Fruit fly (Drosophila melanogaster) whole organism, pupa: ENCODE results near the gene VhaSFD.

Experiments used
- CG10348 ChIP-seq: fragments of 200-800 bp; sonication (Bioruptor generic); IDR thresholded peaks from 2 replicates; pipeline ENCODE4 v1.3.6; 2022; ENCODE audit warnings: missing biosample characterization, missing genetic modification characterization
- CG12605 ChIP-seq: fragments of 200-800 bp; sonication (Bioruptor generic); IDR thresholded peaks from 2 replicates; pipeline ENCODE4 v1.3.6; 2022; ENCODE audit warnings: missing biosample characterization, missing genetic modification characterization
- CG13204 ChIP-seq: fragments of 200-800 bp; sonication (Bioruptor generic); optimal IDR thresholded peaks from 2 replicates; lab custom pipeline; 2018; ENCODE audit warnings: missing biosample characterization, mild to moderate bottlenecking, missing genetic modification characterization, moderate library complexity
- CG14655 ChIP-seq: fragments of 200-800 bp; sonication (Bioruptor generic); optimal IDR thresholded peaks from 3 replicates; lab custom pipeline; 2017; ENCODE audit warnings: mild to moderate bottlenecking, missing biosample characterization, missing genetic modification reagents, missing genetic modification characterization
- CG15710 ChIP-seq: fragments of 200-800 bp; sonication (Bioruptor generic); optimal IDR thresholded peaks from 2 replicates; lab custom pipeline; 2018; ENCODE audit warnings: missing biosample characterization, mild to moderate bottlenecking, missing genetic modification characterization, moderate library complexity
- CG17806 ChIP-seq: fragments of 200-800 bp; sonication (Bioruptor generic); optimal IDR thresholded peaks from 2 replicates; lab custom pipeline; 2018; ENCODE audit warnings: missing biosample characterization, mild to moderate bottlenecking, missing genetic modification characterization, moderate library complexity
- CG32121 ChIP-seq: fragments of 200-800 bp; sonication (Bioruptor generic); IDR thresholded peaks from 2 replicates; pipeline ENCODE4 v1.3.6; 2022; ENCODE audit warnings: missing biosample characterization, missing genetic modification characterization
- CG34367 ChIP-seq: fragments of 200-800 bp; sonication (Bioruptor generic); optimal IDR thresholded peaks from 2 replicates; lab custom pipeline; 2018; ENCODE audit warnings: missing biosample characterization, mild to moderate bottlenecking, missing genetic modification characterization
- CG4496 ChIP-seq: fragments of 200-800 bp; sonication (Bioruptor generic); IDR thresholded peaks from 3 replicates; pipeline ENCODE4 v1.3.6; 2022; ENCODE audit warnings: missing biosample characterization, missing genetic modification characterization
- CG8159 ChIP-seq: fragments of 200-800 bp; sonication (Bioruptor generic); optimal IDR thresholded peaks from 3 replicates; lab custom pipeline; 2018; ENCODE audit warnings: missing biosample characterization, mild to moderate bottlenecking, missing genetic modification characterization, moderate library complexity
- CG8301 ChIP-seq: fragments of 200-800 bp; sonication (Bioruptor generic); optimal IDR thresholded peaks from 2 replicates; lab custom pipeline; 2018; ENCODE audit warnings: missing biosample characterization, mild to moderate bottlenecking, missing genetic modification characterization
- CG9948 ChIP-seq: fragments of 200-800 bp; sonication (Bioruptor generic); optimal IDR thresholded peaks from 2 replicates; lab custom pipeline; 2018; ENCODE audit warnings: missing biosample characterization, mild to moderate bottlenecking, missing genetic modification characterization, moderate library complexity
- D1 ChIP-seq: fragments of 200-800 bp; sonication (Bioruptor generic); optimal IDR thresholded peaks from 2 replicates; lab custom pipeline; 2018; ENCODE audit warnings: missing biosample characterization, mild to moderate bottlenecking, missing genetic modification characterization, moderate library complexity
- EcR ChIP-seq: fragments of 200-800 bp; sonication (Bioruptor generic); optimal IDR thresholded peaks from 3 replicates; lab custom pipeline; 2019; ENCODE audit warnings: missing biosample characterization, missing genetic modification characterization, mild to moderate bottlenecking, moderate library complexity, missing genetic modification reagents
- Ets98B ChIP-seq: fragments of 200-800 bp; sonication (Bioruptor generic); IDR thresholded peaks from 2 replicates; pipeline ENCODE4 v1.3.6; 2022; ENCODE audit warnings: missing biosample characterization, missing genetic modification characterization
- Pif1A ChIP-seq: fragments of 200-800 bp; sonication (Bioruptor generic); optimal IDR thresholded peaks from 3 replicates; lab custom pipeline; 2016; ENCODE audit warnings: missing biosample characterization, missing genetic modification characterization
- Pif1B ChIP-seq: fragments of 200-800 bp; sonication (Bioruptor generic); optimal IDR thresholded peaks from 3 replicates; lab custom pipeline; 2016; ENCODE audit warnings: missing biosample characterization, missing genetic modification characterization
- Snoo ChIP-seq: fragments of 200-800 bp; sonication (Bioruptor generic); optimal IDR thresholded peaks from 3 replicates; lab custom pipeline; 2017; ENCODE audit warnings: missing biosample characterization, mild to moderate bottlenecking, missing genetic modification characterization, inconsistent platforms
- fd96Ca ChIP-seq: fragments of 200-800 bp; sonication (Bioruptor generic); IDR thresholded peaks from 3 replicates; pipeline ENCODE4 v1.3.6; 2022; ENCODE audit warnings: missing biosample characterization, missing genetic modification characterization
- gl ChIP-seq: fragments of 200-800 bp; sonication (Bioruptor generic); optimal IDR thresholded peaks from 2 replicates; lab custom pipeline; 2018; ENCODE audit warnings: missing biosample characterization, mild to moderate bottlenecking, missing genetic modification characterization
- rn ChIP-seq: fragments of 200-800 bp; sonication (Bioruptor generic); IDR thresholded peaks from 2 replicates; pipeline ENCODE4 v1.3.6; 2022; ENCODE audit warnings: missing biosample characterization, missing genetic modification characterization

Gene VhaSFD

DNA sequence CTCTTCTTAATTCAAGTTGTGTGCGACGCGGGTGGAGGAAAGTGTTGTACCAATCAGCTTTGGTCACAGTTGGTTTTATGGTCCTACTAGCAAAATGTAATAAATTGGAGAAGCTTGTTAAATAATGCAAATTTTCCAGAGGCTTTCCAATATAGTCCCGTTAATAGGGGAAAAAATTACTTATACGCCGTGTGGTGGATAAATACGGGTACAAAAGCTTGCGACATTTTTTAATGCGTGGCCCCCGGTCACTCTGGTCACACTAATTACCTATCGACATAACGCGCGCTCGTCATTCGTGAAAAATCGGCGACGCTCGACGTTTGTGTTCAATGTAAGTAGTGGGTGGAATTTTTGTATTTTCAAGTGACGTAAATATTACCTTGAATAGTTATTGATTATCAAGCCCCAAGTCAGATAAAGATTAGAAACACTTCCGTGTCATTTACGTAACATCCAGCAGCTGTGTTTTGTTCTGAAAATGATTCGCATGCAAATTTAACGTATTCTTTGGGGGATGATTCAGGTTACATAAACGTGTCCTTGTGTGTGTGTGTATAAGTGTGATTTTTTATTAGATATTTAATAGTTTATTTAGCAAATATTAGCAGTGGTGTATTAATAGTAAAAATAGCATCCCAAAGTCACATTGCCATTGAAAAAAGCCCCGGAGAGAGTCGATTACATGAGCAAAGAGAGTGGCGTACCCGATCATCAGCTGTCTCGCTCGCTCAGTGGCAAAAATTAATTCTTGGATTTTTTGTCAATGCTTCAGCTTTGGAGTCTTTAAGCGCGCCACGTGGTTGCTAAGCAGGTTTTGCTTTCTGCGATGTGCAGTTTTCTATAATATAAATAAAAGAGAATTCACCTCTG, 7.7 kb downstream of the VhaSFD start, which contains the start of gene Cyt-c-p:
Cyt-c-p (plus strand) TSS at position 290 of the 873 bp plus-strand sequence.
- no peak for TF ChIP-seq CG10348
- no peak for TF ChIP-seq gl
- TF ChIP-seq CG15710 (tag; lab: Kevin White, UChicago) = no peak
- no peak for TF ChIP-seq Snoo (tag; lab: Kevin White, UChicago)
- no peak for TF ChIP-seq Ets98B (GFP tag; lab: Robert Waterston, UW)
- no peak for TF ChIP-seq Pif1B (GFP tag; lab: Kevin White, UChicago)
- no peak for TF ChIP-seq fd96Ca (GFP tag; lab: Robert Waterston, UW)
- TF ChIP-seq CG32121 (GFP tag; lab: Robert Waterston, UW) = no peak
- no peak for TF ChIP-seq Pif1A (GFP tag; lab: Kevin White, UChicago)
- TF ChIP-seq CG4496 (GFP tag; lab: Robert Waterston, UW) = no peak
- TF ChIP-seq CG8301 (tag; lab: Kevin White, UChicago) = no peak
- TF ChIP-seq EcR (GFP tag; lab: Kevin White, UChicago) = no peak

DNA sequence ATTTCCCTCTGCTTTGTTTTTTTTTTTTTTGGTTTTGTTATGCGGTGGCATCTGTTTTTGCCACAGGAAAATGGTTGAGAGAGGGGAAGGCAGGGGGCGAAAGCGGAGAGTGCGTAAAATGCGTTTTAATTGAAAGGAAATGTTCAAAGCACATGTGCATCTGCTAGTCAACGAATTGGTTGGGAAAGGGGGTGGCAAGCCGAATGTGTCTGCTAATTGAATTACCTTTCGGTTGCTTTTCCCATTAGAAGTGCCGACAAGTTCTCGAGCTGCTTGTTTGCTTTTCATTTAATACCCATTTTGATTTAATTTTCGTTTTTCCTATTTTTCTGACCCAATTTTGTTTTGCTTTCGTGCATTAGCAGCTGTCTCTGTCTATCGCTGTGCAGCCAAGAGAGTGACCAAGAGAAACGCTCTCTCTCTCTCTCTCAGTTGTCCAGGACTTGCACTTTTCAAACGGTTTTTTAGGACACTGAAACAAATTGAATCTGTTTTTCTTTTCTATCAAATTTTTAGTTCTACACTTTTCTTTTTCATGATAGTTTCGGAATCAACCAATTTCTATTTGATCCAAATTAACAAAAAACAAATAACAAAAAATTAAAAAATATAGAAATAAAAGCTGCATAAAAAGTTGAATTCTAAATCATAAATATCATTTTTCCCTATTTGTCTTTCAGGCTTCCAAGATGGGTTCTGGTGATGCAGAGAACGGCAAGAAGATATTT, 9.0 kb downstream of the VhaSFD start:
- TF ChIP-seq rn (0 out of 2 replicates have a peak, but pooled peaks have one; percentile 4), gl (no peak), Pif1B (GFP tag; lab: Kevin White, UChicago) (no peak), EcR (GFP tag; lab: Kevin White, UChicago) (no peak), Ets98B (GFP tag; lab: Robert Waterston, UW) (peak; percentile 37; the same call in 1 of the 2 replicates), CG4496 (GFP tag; lab: Robert Waterston, UW) (0 out of 3 replicates have a peak, but pooled peaks have one; percentile 43), CG8301 (tag; lab: Kevin White, UChicago) (peak; percentile 40), CG14655 (GFP tag; lab: Kevin White, UChicago) (peak; percentile 46), fd96Ca (GFP tag; lab: Robert Waterston, UW) (no peak), CG32121 (GFP tag; lab: Robert Waterston, UW) (peak; percentile 54), CG34367 (no peak)

DNA sequence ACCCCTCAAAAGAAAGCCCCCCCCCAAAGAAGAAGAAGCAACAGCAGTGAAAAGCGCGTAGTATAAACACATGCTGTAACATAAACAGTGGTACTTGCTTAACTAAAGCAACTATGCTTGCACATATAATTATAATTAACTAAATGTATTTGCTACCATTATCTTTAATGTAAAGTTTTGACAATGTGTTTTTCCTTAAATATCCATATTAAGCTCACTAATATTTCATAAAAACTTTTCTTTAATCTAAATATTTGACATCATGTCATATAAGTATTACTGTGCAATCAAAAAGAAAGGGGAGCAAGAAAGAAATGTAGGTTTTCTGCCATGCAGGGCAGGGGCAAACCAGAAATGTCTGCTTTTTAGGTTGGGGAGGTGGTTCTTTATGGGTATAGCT, 10.9 kb downstream of the VhaSFD start:
- TF ChIP-seq CG32121 (GFP tag; lab: Robert Waterston, UW) (peak; percentile 63), CG15710 (tag; lab: Kevin White, UChicago) (no peak)

DNA sequence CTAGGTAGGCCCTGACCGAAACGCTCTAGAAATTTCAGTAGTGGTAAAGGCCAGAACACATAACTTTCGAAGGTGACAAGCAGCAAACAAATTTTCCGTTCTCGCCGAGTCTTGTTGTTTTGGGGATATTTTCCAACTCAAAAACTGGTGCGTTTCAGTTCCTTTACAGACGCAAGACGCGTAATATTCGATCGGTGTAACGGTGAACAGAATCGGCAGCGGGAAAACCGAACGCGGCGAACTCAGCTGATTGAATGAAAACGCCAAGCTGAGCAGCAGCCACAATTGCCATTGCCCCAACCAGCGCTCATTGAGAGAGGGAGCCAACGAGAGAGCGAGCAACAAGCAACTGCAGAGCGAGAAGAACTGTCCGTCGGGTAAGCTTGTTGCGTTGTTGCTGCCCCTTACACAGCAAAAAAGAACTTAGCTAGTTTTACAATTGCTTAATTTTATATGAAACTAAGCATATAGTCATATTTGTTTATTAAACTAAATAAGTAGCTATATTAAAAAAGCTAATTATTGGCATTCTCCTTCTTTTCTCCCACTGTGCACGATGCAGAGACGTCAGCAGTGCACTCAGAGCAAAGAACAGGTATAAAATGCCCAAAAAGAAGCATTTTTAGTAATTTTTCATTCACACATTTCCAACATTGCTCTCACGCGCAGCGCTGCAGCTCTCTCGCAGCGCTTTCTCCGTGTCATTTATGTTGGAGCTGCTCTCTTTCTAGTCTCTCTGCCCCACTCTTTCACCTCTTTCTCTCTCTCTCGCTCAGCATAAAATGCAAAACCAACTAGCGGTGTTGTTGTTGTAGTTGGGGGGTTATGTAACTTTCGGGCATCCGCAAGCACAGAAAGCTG, 11.6 kb downstream of the VhaSFD start, which contains the start of the genes Cyt-c-d and CG31808:
Cyt-c-d (plus strand) TSS at position 51 of the 861 bp plus-strand sequence.
CG31808 (minus strand) TSS at position 355 of the 861 bp plus-strand sequence.
- TF ChIP-seq CG32121 (GFP tag; lab: Robert Waterston, UW) (peak; percentile 99), CG15710 (tag; lab: Kevin White, UChicago) (peak; percentile 94), CG8159 (tag; lab: Kevin White, UChicago) (peak; percentile 94), CG34367 (peak; percentile 93), Ets98B (GFP tag; lab: Robert Waterston, UW) (peak; percentile 99), EcR (GFP tag; lab: Kevin White, UChicago) (peak; percentile 32), CG12605 (GFP tag; lab: Robert Waterston, UW) (peak; percentile 99), CG14655 (GFP tag; lab: Kevin White, UChicago) (peak; percentile 99), Snoo (tag; lab: Kevin White, UChicago) (peak; percentile 96), Pif1A (GFP tag; lab: Kevin White, UChicago) (peak; percentile 98), fd96Ca (GFP tag; lab: Robert Waterston, UW) (peak; percentile 99), gl (peak; percentile 85), D1 (tag; lab: Kevin White, UChicago) (peak; percentile 89), rn (peak; percentile 97), CG10348 (peak; percentile 95), CG9948 (tag; lab: Kevin White, UChicago) (peak; percentile 95), Pif1B (GFP tag; lab: Kevin White, UChicago) (peak; percentile 98), CG8301 (tag; lab: Kevin White, UChicago) (peak; percentile 99), CG17806 (tag; lab: Kevin White, UChicago) (peak; percentile 95), CG13204 (GFP tag; lab: Kevin White, UChicago) (peak; percentile 82), CG4496 (GFP tag; lab: Robert Waterston, UW) (no peak; the same call in 2 of the 3 replicates)
